Fruit fly (Drosophila melanogaster): ENCODE measurements around the gene prc.

Gene prc

DNA sequence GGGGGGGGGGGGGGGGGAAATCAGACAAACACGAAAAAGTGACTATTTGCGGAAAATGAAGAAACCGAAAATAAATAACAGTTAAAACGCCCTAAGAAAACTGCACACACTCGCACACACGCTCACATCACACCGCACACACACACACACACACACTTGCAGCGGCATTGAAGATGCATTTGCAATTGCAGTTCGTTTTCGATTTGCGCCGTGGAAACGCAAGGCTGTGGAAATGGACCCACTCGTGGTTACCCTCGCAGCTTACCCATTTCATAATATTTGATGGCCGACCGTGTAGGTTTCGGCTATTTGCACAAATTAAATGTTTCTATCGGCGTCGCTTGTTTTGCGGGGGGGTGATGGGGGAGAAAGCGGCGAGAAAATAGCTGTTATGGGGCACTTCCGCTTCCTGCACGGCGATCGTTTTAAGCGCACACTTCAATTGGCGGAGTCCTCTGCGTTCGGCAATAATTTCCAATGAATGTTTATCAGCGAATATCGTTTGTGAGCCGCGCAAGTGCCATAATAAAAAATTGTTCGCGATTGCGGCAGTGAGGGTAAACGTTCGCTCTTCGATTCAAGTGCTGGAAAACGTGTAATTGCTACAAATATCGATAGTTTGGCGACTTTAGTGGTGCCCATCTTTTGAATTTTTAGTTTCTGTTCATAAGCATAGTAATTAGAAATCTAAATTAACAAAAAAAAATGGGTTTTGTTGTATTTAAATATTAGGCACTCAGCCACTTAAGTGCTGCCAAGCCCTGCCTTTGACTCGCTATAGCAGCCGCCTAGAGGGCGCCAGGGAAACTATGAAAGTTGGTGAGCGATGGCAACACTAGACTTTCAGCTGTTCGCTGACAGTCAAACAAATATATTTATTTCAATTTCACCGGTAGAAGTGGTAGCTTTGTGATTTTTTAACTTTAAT, 36.7 kb upstream of the prc start, which contains the start of the genes Pop2 and CG6928 (continued):
- TF ChIP-seq gem (tag; optimal IDR thresholded peaks at IDR 0.05) (peak; percentile 70), Camta (GFP tag; optimal IDR thresholded peaks at IDR 0.05) (peak; percentile 70), shn (GFP tag; optimal IDR thresholded peaks at IDR 0.05) (peak; percentile 84), sug (tag; optimal IDR thresholded peaks at IDR 0.05) (peak; percentile 67), jing (GFP tag; optimal IDR thresholded peaks at IDR 0.05) (no peak), CG7786 (GFP tag; optimal IDR thresholded peaks at IDR 0.05) (peak; percentile 87), CG6765 (GFP tag; optimal IDR thresholded peaks at IDR 0.05) (no peak), insv (GFP tag; optimal IDR thresholded peaks at IDR 0.05) (peak in 1 of 2 experiments; percentile 53), CG15479 (GFP tag; optimal IDR thresholded peaks at IDR 0.05) (no peak), hbn (GFP tag; IDR thresholded peaks at IDR 0.05; ENCODE audit: partially characterized antibody) (peak; percentile 92), cato (GFP tag; optimal IDR thresholded peaks at IDR 0.05; ENCODE audit: borderline replicate concordance) (peak; percentile 31), Deaf1 (tag; optimal IDR thresholded peaks at IDR 0.05) (peak; percentile 31), CG13624 (GFP tag; optimal IDR thresholded peaks at IDR 0.05) (peak; percentile 83), CG8089 (GFP tag; optimal IDR thresholded peaks at IDR 0.05) (peak; percentile 58), CG6813 (GFP tag; optimal IDR thresholded peaks at IDR 0.05) (no peak), NC2β (GFP tag; optimal IDR thresholded peaks at IDR 0.05) (peak; percentile 82), chn (GFP tag; optimal IDR thresholded peaks at IDR 0.05) (peak; percentile 87), vvl (GFP tag; IDR thresholded peaks at IDR 0.05) (peak; percentile 86), CG7963 (GFP tag; IDR thresholded peaks at IDR 0.05; ENCODE audit: partially characterized antibody) (no peak), Nf-YC (tag; optimal IDR thresholded peaks at IDR 0.05) (peak; percentile 46), CG11093 (GFP tag; IDR thresholded peaks at IDR 0.05) (peak; percentile 48; the same call in 2 of the 3 replicates), CG6254 (GFP tag; optimal IDR thresholded peaks at IDR 0.05) (no peak), cad (GFP tag; optimal IDR thresholded peaks at IDR 0.05) (no peak), pita (GFP tag; optimal IDR thresholded peaks at IDR 0.05) (no peak), trh (GFP tag; optimal IDR thresholded peaks at IDR 0.05) (peak; percentile 55), chm (GFP tag; IDR thresholded peaks at IDR 0.05) (peak; percentile 29; the same call in 1 of the 2 replicates), Lhr (GFP tag; optimal IDR thresholded peaks at IDR 0.05) (peak; percentile 91), Myb (GFP tag; optimal IDR thresholded peaks at IDR 0.05) (peak; percentile 83), prd (optimal IDR thresholded peaks at IDR 0.05) (no peak), prd (GFP tag; IDR thresholded peaks at IDR 0.05) (peak; percentile 80), Asciz (GFP tag; optimal IDR thresholded peaks at IDR 0.05) (no peak), Xbp1 (GFP tag; optimal IDR thresholded peaks at IDR 0.05) (peak; percentile 84), B-H2 (GFP tag; optimal IDR thresholded peaks at IDR 0.05) (peak; percentile 55), Dfd (GFP tag; optimal IDR thresholded peaks at IDR 0.05) (peak in 1 of 2 experiments; percentile 53), CG12071 (GFP tag; optimal IDR thresholded peaks at IDR 0.05) (no peak), CG18262 (tag; optimal IDR thresholded peaks at IDR 0.05) (peak; percentile 45), ranshi (GFP tag; IDR thresholded peaks at IDR 0.05) (peak; percentile 65), oc (tag; optimal IDR thresholded peaks at IDR 0.05) (no peak), CG8388 (GFP tag; optimal IDR thresholded peaks at IDR 0.05) (peak; percentile 78), CG6854 (GFP tag; optimal IDR thresholded peaks at IDR 0.05) (no peak), hb (GFP tag; IDR thresholded peaks at IDR 0.05; ENCODE audit: partially characterized antibody) (peak; percentile 62; the same call in 1 of the 3 replicates), Gug (GFP tag; IDR thresholded peaks at IDR 0.05) (peak; percentile 75), trem (tag; optimal IDR thresholded peaks at IDR 0.05) (peak; percentile 86), Bteb2 (GFP tag; optimal IDR thresholded peaks at IDR 0.05) (peak; percentile 83), Six4 (GFP tag; optimal IDR thresholded peaks at IDR 0.05) (peak; percentile 35), CG13287 (GFP tag; IDR thresholded peaks at IDR 0.05; ENCODE audit: partially characterized antibody) (peak; percentile 95), CG17829 (tag; optimal IDR thresholded peaks at IDR 0.05) (peak; percentile 58), zfh2 (GFP tag; optimal IDR thresholded peaks at IDR 0.05) (peak; percentile 87)

Measured in whole organism, embryonic.